Fruit fly (Drosophila melanogaster) whole organism, embryonic: Measurements from ENCODE around the gene Gfat2.

Experiments
- B-H1 ChIP-seq: fragments of 200-800 bp; sonication (Bioruptor generic); IDR thresholded peaks from 3 replicates; pipeline ENCODE4 v1.3.6; 2022; ENCODE audit warnings: missing biosample characterization, missing genetic modification characterization
- BtbVII ChIP-seq: fragments of 200-800 bp; sonication (Bioruptor generic); optimal IDR thresholded peaks from 3 replicates; lab custom pipeline; 2017; ENCODE audit warnings: missing biosample characterization, mild to moderate bottlenecking, missing genetic modification characterization
- CG10274 ChIP-seq: fragments of 200-800 bp; sonication (Bioruptor generic); optimal IDR thresholded peaks from 3 replicates; lab custom pipeline; 2017; ENCODE audit warnings: missing biosample characterization, mild to moderate bottlenecking, missing genetic modification characterization
- CG10654 ChIP-seq: fragments of 200-800 bp; sonication (Bioruptor generic); optimal IDR thresholded peaks from 2 replicates; lab custom pipeline; 2016; ENCODE audit warnings: missing biosample characterization, missing genetic modification characterization
- CG11247 ChIP-seq: fragments of 200-800 bp; sonication (Bioruptor generic); IDR thresholded peaks from 2 replicates; pipeline ENCODE4 v1.3.6; 2022; ENCODE audit warnings: missing biosample characterization, missing genetic modification characterization
- CG12769 ChIP-seq: fragments of 200-800 bp; sonication (Bioruptor generic); optimal IDR thresholded peaks from 2 replicates; lab custom pipeline; 2019; ENCODE audit warnings: missing biosample characterization, mild to moderate bottlenecking, missing genetic modification characterization, moderate library complexity
- CG14014 ChIP-seq: fragments of 200-800 bp; sonication (Bioruptor generic); IDR thresholded peaks from 2 replicates; pipeline ENCODE4 v1.3.6; 2022; ENCODE audit warnings: missing biosample characterization, missing genetic modification characterization
- CG14860 ChIP-seq: fragments of 200-800 bp; sonication (Bioruptor generic); IDR thresholded peaks from 3 replicates; pipeline ENCODE4 v1.3.6; 2022; ENCODE audit warnings: missing biosample characterization, missing genetic modification characterization; ENCODE audit not compliant: partially characterized antibody
- CG15011 ChIP-seq: fragments of 200-800 bp; sonication (Bioruptor generic); optimal IDR thresholded peaks from 3 replicates; lab custom pipeline; 2018; ENCODE audit warnings: missing biosample characterization, mild to moderate bottlenecking, missing genetic modification characterization
- CG15269 ChIP-seq: fragments of 200-800 bp; sonication (Bioruptor generic); optimal IDR thresholded peaks from 2 replicates; lab custom pipeline; 2018; ENCODE audit warnings: missing biosample characterization, mild to moderate bottlenecking, missing genetic modification characterization, moderate library complexity
- CG15696 ChIP-seq: fragments of 200-800 bp; sonication (Bioruptor generic); optimal IDR thresholded peaks from 2 replicates; lab custom pipeline; 2019; ENCODE audit warnings: missing biosample characterization, mild to moderate bottlenecking, missing genetic modification characterization, moderate library complexity
- CG17802 ChIP-seq: fragments of 200-800 bp; sonication (Bioruptor generic); optimal IDR thresholded peaks from 2 replicates; lab custom pipeline; 2018; ENCODE audit warnings: missing biosample characterization, mild to moderate bottlenecking, missing genetic modification characterization, moderate library complexity
- CG2116 ChIP-seq: fragments of 200-800 bp; sonication (Bioruptor generic); optimal IDR thresholded peaks from 3 replicates; lab custom pipeline; 2018; ENCODE audit warnings: missing biosample characterization, mild to moderate bottlenecking, missing genetic modification characterization
- CG2202 ChIP-seq: fragments of 200-800 bp; sonication (Bioruptor generic); optimal IDR thresholded peaks from 2 replicates; lab custom pipeline; 2018; ENCODE audit warnings: missing biosample characterization, mild to moderate bottlenecking, missing genetic modification characterization
- CG34376 ChIP-seq: fragments of 200-800 bp; sonication (Bioruptor generic); optimal IDR thresholded peaks from 2 replicates; lab custom pipeline; 2018; ENCODE audit warnings: missing biosample characterization, mild to moderate bottlenecking, missing genetic modification characterization
- CG4730 ChIP-seq: fragments of 200-800 bp; sonication (Bioruptor generic); IDR thresholded peaks from 2 replicates; pipeline ENCODE4 v1.3.6; 2022; ENCODE audit warnings: missing biosample characterization, missing genetic modification characterization
- CG7963 ChIP-seq: fragments of 200-800 bp; sonication (Bioruptor generic); IDR thresholded peaks from 3 replicates; pipeline ENCODE4 v1.3.6; 2022; ENCODE audit warnings: missing biosample characterization, missing genetic modification characterization; ENCODE audit not compliant: partially characterized antibody
- CG8281 ChIP-seq: fragments of 200-800 bp; sonication (Bioruptor generic); optimal IDR thresholded peaks from 2 replicates; lab custom pipeline; 2018; ENCODE audit warnings: missing biosample characterization, mild to moderate bottlenecking, missing genetic modification characterization, moderate library complexity
- CG9215 ChIP-seq: fragments of 200-800 bp; sonication (Bioruptor generic); IDR thresholded peaks from 2 replicates; pipeline ENCODE4 v1.3.6; 2022; ENCODE audit warnings: missing biosample characterization, missing genetic modification characterization
- CrebB ChIP-seq: fragments of 200-800 bp; sonication (Bioruptor generic); optimal IDR thresholded peaks from 3 replicates; lab custom pipeline; 2018; ENCODE audit warnings: missing biosample characterization, mild to moderate bottlenecking, missing genetic modification characterization
- Elba2 ChIP-seq: fragments of 200-800 bp; sonication (Bioruptor generic); optimal IDR thresholded peaks from 3 replicates; lab custom pipeline; 2016; ENCODE audit warnings: missing biosample characterization, missing genetic modification characterization
- Hand ChIP-seq: fragments of 200-800 bp; sonication (Bioruptor generic); optimal IDR thresholded peaks from 2 replicates; lab custom pipeline; 2017; ENCODE audit warnings: mild to moderate bottlenecking, missing biosample characterization, missing genetic modification reagents, missing genetic modification characterization
- HmgD ChIP-seq: fragments of 200-800 bp; sonication (Bioruptor generic); optimal IDR thresholded peaks from 3 replicates; lab custom pipeline; 2016; ENCODE audit warnings: missing biosample characterization, missing genetic modification characterization
- Jarid2 ChIP-seq: fragments of 200-800 bp; sonication (Bioruptor generic); optimal IDR thresholded peaks from 3 replicates; lab custom pipeline; 2017; ENCODE audit warnings: mild to moderate bottlenecking, missing biosample characterization, missing genetic modification reagents, missing genetic modification characterization
- Lim3 ChIP-seq: fragments of 200-800 bp; sonication (Bioruptor generic); IDR thresholded peaks from 2 replicates; pipeline ENCODE4 v1.3.6; 2022; ENCODE audit warnings: missing biosample characterization, missing genetic modification characterization
- MTF-1 ChIP-seq: fragments of 200-800 bp; sonication (Bioruptor generic); optimal IDR thresholded peaks from 2 replicates; lab custom pipeline; 2018; ENCODE audit warnings: missing biosample characterization, mild to moderate bottlenecking, missing genetic modification characterization, borderline replicate concordance
- NC2β ChIP-seq: fragments of 200-800 bp; sonication (Bioruptor generic); optimal IDR thresholded peaks from 2 replicates; lab custom pipeline; 2016; ENCODE audit warnings: missing biosample characterization, missing genetic modification characterization
- Rx ChIP-seq: fragments of 200-800 bp; sonication (Bioruptor generic); IDR thresholded peaks from 2 replicates; pipeline ENCODE4 v1.3.6; 2022; ENCODE audit warnings: missing biosample characterization, missing genetic modification characterization
- Sry-β ChIP-seq: fragments of 200-800 bp; sonication (Bioruptor generic); optimal IDR thresholded peaks from 2 replicates; lab custom pipeline; 2018; ENCODE audit warnings: missing biosample characterization, mild to moderate bottlenecking, missing genetic modification characterization, moderate library complexity
- Ssrp ChIP-seq: fragments of 200-800 bp; sonication (Bioruptor generic); optimal IDR thresholded peaks from 2 replicates; lab custom pipeline; 2018; ENCODE audit warnings: missing biosample characterization, mild to moderate bottlenecking, missing genetic modification characterization, moderate library complexity
- Stat92E ChIP-seq, 3 experiments: fragments of >200 bp in 2 of 3; fragments of 200-800 bp in 1 of 3; sonication (Bioruptor generic) in 1 of 3; optimal IDR thresholded peaks; 2 replicates each; lab custom pipeline; 2017 to 2019; ENCODE audit warnings: missing biosample characterization in 3 of 3, missing genetic modification characterization in 3 of 3, mild to moderate bottlenecking in 1 of 3, moderate library complexity in 1 of 3
- bab2 ChIP-seq: fragments of 200-800 bp; sonication (Bioruptor generic); optimal IDR thresholded peaks from 2 replicates; lab custom pipeline; 2016; ENCODE audit warnings: missing biosample characterization, missing genetic modification characterization
- chif ChIP-seq, 2 experiments: fragments of 200-800 bp; sonication (Bioruptor generic); optimal IDR thresholded peaks; 3 replicates each; lab custom pipeline; 2016; ENCODE audit warnings: missing biosample characterization in 2 of 2, missing genetic modification characterization in 2 of 2
- fd3F ChIP-seq: fragments of 200-800 bp; sonication (Bioruptor generic); optimal IDR thresholded peaks from 2 replicates; lab custom pipeline; 2018; ENCODE audit warnings: missing biosample characterization, mild to moderate bottlenecking, missing genetic modification characterization, moderate library complexity
- gce ChIP-seq: fragments of 200-800 bp; sonication (Bioruptor generic); IDR thresholded peaks from 3 replicates; pipeline ENCODE4 v1.3.6; 2022; ENCODE audit warnings: missing biosample characterization, missing genetic modification characterization
- gt ChIP-seq: fragments of 200-800 bp; sonication (Bioruptor generic); IDR thresholded peaks from 2 replicates; pipeline ENCODE4 v1.3.6; 2022; ENCODE audit warnings: missing biosample characterization, missing genetic modification characterization
- insv ChIP-seq, 2 experiments: fragments of 200-800 bp; sonication (Bioruptor generic); optimal IDR thresholded peaks; 3 replicates each; lab custom pipeline; 2016 to 2018; ENCODE audit warnings: missing biosample characterization in 2 of 2, missing genetic modification characterization in 2 of 2
- jigr1 ChIP-seq: fragments of 200-800 bp; sonication (Bioruptor generic); IDR thresholded peaks from 3 replicates; pipeline ENCODE4 v1.3.6; 2022; ENCODE audit warnings: missing biosample characterization, missing genetic modification characterization
- klu ChIP-seq: fragments of 200-800 bp; sonication (Bioruptor generic); IDR thresholded peaks from 2 replicates; pipeline ENCODE4 v1.3.6; 2022; ENCODE audit warnings: missing biosample characterization, missing genetic modification characterization
- nerfin-1 ChIP-seq: fragments of 200-800 bp; sonication (Bioruptor generic); optimal IDR thresholded peaks from 3 replicates; lab custom pipeline; 2019; ENCODE audit warnings: missing biosample characterization, mild to moderate bottlenecking, missing genetic modification characterization, moderate library complexity
- pfk ChIP-seq: fragments of 200-800 bp; sonication (Bioruptor generic); optimal IDR thresholded peaks from 2 replicates; lab custom pipeline; 2018; ENCODE audit warnings: missing biosample characterization, mild to moderate bottlenecking, missing genetic modification characterization, moderate library complexity
- pros ChIP-seq: fragments of 200-800 bp; sonication (Bioruptor generic); optimal IDR thresholded peaks from 3 replicates; lab custom pipeline; 2019; ENCODE audit warnings: missing biosample characterization, mild to moderate bottlenecking, missing genetic modification characterization, moderate library complexity
- psq ChIP-seq: fragments of 200-800 bp; sonication (Bioruptor generic); optimal IDR thresholded peaks from 2 replicates; lab custom pipeline; 2017; ENCODE audit warnings: missing biosample characterization, missing genetic modification characterization
- sisA ChIP-seq: fragments of 200-800 bp; sonication (Bioruptor generic); IDR thresholded peaks from 2 replicates; pipeline ENCODE4 v1.3.6; 2022; ENCODE audit warnings: missing biosample characterization, missing genetic modification characterization
- slp2 ChIP-seq: fragments of 200-800 bp; sonication (Bioruptor generic); optimal IDR thresholded peaks from 2 replicates; lab custom pipeline; 2016; ENCODE audit warnings: missing biosample characterization, missing genetic modification characterization
- stc ChIP-seq: fragments of 200-800 bp; sonication (Bioruptor generic); IDR thresholded peaks from 2 replicates; pipeline ENCODE4 v1.3.6; 2022; ENCODE audit warnings: missing biosample characterization, missing genetic modification characterization
- sug ChIP-seq: fragments of 200-800 bp; optimal IDR thresholded peaks from 2 replicates; lab custom pipeline; 2019; ENCODE audit warnings: missing biosample characterization, mild to moderate bottlenecking, missing genetic modification characterization, moderate library complexity
- twi ChIP-seq: fragments of 200-800 bp; optimal IDR thresholded peaks from 2 replicates; lab custom pipeline; 2019; ENCODE audit warnings: missing biosample characterization, mild to moderate bottlenecking, missing genetic modification characterization, moderate library complexity
- wor ChIP-seq: fragments of 200-800 bp; sonication (Bioruptor generic); IDR thresholded peaks from 2 replicates; pipeline ENCODE4 v1.3.6; 2022; ENCODE audit warnings: missing biosample characterization, missing genetic modification characterization
- yki ChIP-seq: fragments of >200 bp; optimal IDR thresholded peaks from 3 replicates; lab custom pipeline; 2018

Gfat2 gene

dm6 chr3R:28332137-28332671 lies 7.4 kb downstream of the Gfat2 start (continued):
- no peak for TF ChIP-seq CG17802 (tag; lab: Kevin White, UChicago)
- no peak for TF ChIP-seq Lim3 (GFP tag; lab: Robert Waterston, UW)
- TF ChIP-seq pfk (GFP tag; lab: Kevin White, UChicago), result no peak
- TF ChIP-seq Sry-β (GFP tag; lab: Kevin White, UChicago), result no peak
- no peak for TF ChIP-seq CG2116
- TF ChIP-seq chif (GFP tag; optimal IDR thresholded peaks at IDR 0.05; lab: Kevin White, UChicago), result peak in 1 of 2 experiments; percentile 10
- peak; percentile 50; the same call in 2 of the 3 replicates for TF ChIP-seq B-H1 (GFP tag; lab: Robert Waterston, UW)
- TF ChIP-seq nerfin-1 (tag; lab: Kevin White, UChicago), result no peak
- no peak for TF ChIP-seq CG14860 (GFP tag; lab: Robert Waterston, UW)
- no peak for TF ChIP-seq yki
- TF ChIP-seq CG8281 (tag; lab: Kevin White, UChicago), result no peak
- TF ChIP-seq BtbVII, result peak; percentile 70
- TF ChIP-seq twi (tag; lab: Kevin White, UChicago), result peak; percentile 65
- TF ChIP-seq Hand (GFP tag; lab: Kevin White, UChicago), result peak; percentile 37
- no peak for TF ChIP-seq CG15696 (tag; lab: Kevin White, UChicago)
- TF ChIP-seq jigr1 (GFP tag; lab: Robert Waterston, UW), result no peak
- no peak for TF ChIP-seq CG2202
- TF ChIP-seq Ssrp (tag; lab: Kevin White, UChicago), result peak; percentile 42
- TF ChIP-seq klu (GFP tag; lab: Robert Waterston, UW), result peak; percentile 38; the same call in 1 of the 2 replicates
- TF ChIP-seq Stat92E (GFP tag; optimal IDR thresholded peaks at IDR 0.05; lab: Kevin White, UChicago), result no peak
- peak; percentile 37; the same call in 1 of the 3 replicates for TF ChIP-seq gce (GFP tag; lab: Robert Waterston, UW)
- peak; percentile 15 for TF ChIP-seq CG15011
- TF ChIP-seq CG7963 (GFP tag; lab: Robert Waterston, UW), result no peak
- TF ChIP-seq MTF-1 (GFP tag; lab: Kevin White, UChicago), result no peak
- peak; percentile 61 for TF ChIP-seq sisA
- no peak for TF ChIP-seq Jarid2
- no peak for TF ChIP-seq gt (GFP tag; lab: Robert Waterston, UW)
- no peak for TF ChIP-seq slp2 (GFP tag; lab: Kevin White, UChicago)
- no peak for TF ChIP-seq insv (GFP tag; optimal IDR thresholded peaks at IDR 0.05; lab: Kevin White, UChicago)
- TF ChIP-seq wor, result peak; percentile 50; the same call in 1 of the 2 replicates
- no peak for TF ChIP-seq HmgD
- no peak; the same call in 1 of the 2 replicates for TF ChIP-seq CG11247 (GFP tag; lab: Robert Waterston, UW)
- TF ChIP-seq CG12769 (tag; lab: Kevin White, UChicago), result peak; percentile 86
- no peak for TF ChIP-seq NC2β (GFP tag; lab: Kevin White, UChicago)
- TF ChIP-seq stc (GFP tag; lab: Robert Waterston, UW), result peak; percentile 67
- TF ChIP-seq CG4730, result peak; percentile 64; the same call in 1 of the 2 replicates
- no peak for TF ChIP-seq Elba2 (GFP tag; lab: Kevin White, UChicago)
- peak; percentile 43 for TF ChIP-seq CrebB (tag; lab: Kevin White, UChicago)
- TF ChIP-seq CG10654 (GFP tag; lab: Kevin White, UChicago), result peak; percentile 14
- TF ChIP-seq fd3F (GFP tag; lab: Kevin White, UChicago), result peak; percentile 64
- TF ChIP-seq CG14014 (GFP tag; lab: Robert Waterston, UW), result peak; percentile 43; the same call in 1 of the 2 replicates
- TF ChIP-seq CG10274 (GFP tag; lab: Kevin White, UChicago), result no peak
- TF ChIP-seq pros, result no peak
- TF ChIP-seq CG15269 (tag; lab: Kevin White, UChicago), result peak; percentile 82
- peak; percentile 67 for TF ChIP-seq sug (tag; lab: Kevin White, UChicago)
- TF ChIP-seq psq (GFP tag; lab: Kevin White, UChicago), result peak; percentile 93
- TF ChIP-seq CG34376 (GFP tag; lab: Kevin White, UChicago), result peak; percentile 15
- TF ChIP-seq CG9215, result peak; percentile 65
- peak; percentile 44 for TF ChIP-seq bab2 (GFP tag; lab: Kevin White, UChicago)
- no peak for TF ChIP-seq Rx
